Worm (Caenorhabditis elegans): ENCODE data around the gene cri-2.

cri-2 gene

ce11 chrV:8171688-8172087 lies 29.9 kb upstream of the cri-2 start:
- TF ChIP-seq cog-1 (tag; optimal IDR thresholded peaks at IDR 0.05) (no peak), ref-1 (GFP tag; conservative IDR thresholded peaks at IDR 0.05) (no peak), med-1 (GFP tag; optimal IDR thresholded peaks at IDR 0.05; ENCODE audit: insufficient read depth) (no peak), ztf-23 (GFP tag; IDR thresholded peaks at IDR 0.05) (no peak), flt-1 (GFP tag; IDR thresholded peaks at IDR 0.05) (no peak), T22C8.4 (GFP tag; IDR thresholded peaks at IDR 0.05) (no peak), ztf-29 (GFP tag; IDR thresholded peaks at IDR 0.05) (no peak), tab-1 (GFP tag; IDR thresholded peaks at IDR 0.05) (no peak), klf-2 (GFP tag; conservative IDR thresholded peaks at IDR 0.05) (no peak)

DNA sequence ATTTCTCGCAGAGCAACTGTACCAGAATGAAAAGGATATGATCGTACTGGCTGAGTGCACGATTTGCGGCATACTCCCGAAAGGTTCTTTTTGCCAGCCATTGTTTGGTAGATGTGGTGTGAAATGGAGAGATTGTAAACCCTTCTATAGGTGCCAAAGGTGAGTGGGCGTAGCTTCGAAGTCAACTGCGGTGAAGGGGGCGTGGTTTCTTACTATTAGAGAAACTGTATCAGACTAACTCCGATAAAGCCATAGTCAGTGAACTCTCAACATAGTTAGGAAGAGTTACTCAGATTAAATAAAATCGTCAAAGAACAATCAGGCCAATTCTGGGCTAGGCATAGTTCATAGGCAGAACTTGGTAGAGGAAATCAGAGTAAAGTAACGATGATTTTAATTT lies 24.3 kb upstream of the cri-2 start, which contains the start of gene F20D6.9:
Gene F20D6.9, minus strand, starts transcription at position 101 of the 400 bp plus-strand sequence.
- TF ChIP-seq med-1 (GFP tag; optimal IDR thresholded peaks at IDR 0.05; ENCODE audit: insufficient read depth): no peak
- no peak for TF ChIP-seq T22C8.4 (GFP tag; IDR thresholded peaks at IDR 0.05)
- TF ChIP-seq ref-1 (GFP tag; conservative IDR thresholded peaks at IDR 0.05): no peak
- no peak for TF ChIP-seq ztf-23 (GFP tag; IDR thresholded peaks at IDR 0.05)
- TF ChIP-seq cog-1 (tag; optimal IDR thresholded peaks at IDR 0.05): no peak
- no peak for TF ChIP-seq tab-1 (GFP tag; IDR thresholded peaks at IDR 0.05)
- TF ChIP-seq ztf-29 (GFP tag; IDR thresholded peaks at IDR 0.05): no peak
- TF ChIP-seq flt-1 (GFP tag; IDR thresholded peaks at IDR 0.05): no peak
- no peak for TF ChIP-seq klf-2 (GFP tag; conservative IDR thresholded peaks at IDR 0.05)

ce11 chrV:8178279-8178678 lies 23.3 kb upstream of the cri-2 start:
- TF ChIP-seq ztf-23 (GFP tag; IDR thresholded peaks at IDR 0.05) (no peak), ztf-29 (GFP tag; IDR thresholded peaks at IDR 0.05) (no peak), med-1 (GFP tag; optimal IDR thresholded peaks at IDR 0.05; ENCODE audit: insufficient read depth) (no peak), cog-1 (tag; optimal IDR thresholded peaks at IDR 0.05) (no peak), klf-2 (GFP tag; conservative IDR thresholded peaks at IDR 0.05) (no peak), T22C8.4 (GFP tag; IDR thresholded peaks at IDR 0.05) (no peak), tab-1 (GFP tag; IDR thresholded peaks at IDR 0.05) (no peak), flt-1 (GFP tag; IDR thresholded peaks at IDR 0.05) (no peak), ref-1 (GFP tag; conservative IDR thresholded peaks at IDR 0.05) (no peak)

DNA sequence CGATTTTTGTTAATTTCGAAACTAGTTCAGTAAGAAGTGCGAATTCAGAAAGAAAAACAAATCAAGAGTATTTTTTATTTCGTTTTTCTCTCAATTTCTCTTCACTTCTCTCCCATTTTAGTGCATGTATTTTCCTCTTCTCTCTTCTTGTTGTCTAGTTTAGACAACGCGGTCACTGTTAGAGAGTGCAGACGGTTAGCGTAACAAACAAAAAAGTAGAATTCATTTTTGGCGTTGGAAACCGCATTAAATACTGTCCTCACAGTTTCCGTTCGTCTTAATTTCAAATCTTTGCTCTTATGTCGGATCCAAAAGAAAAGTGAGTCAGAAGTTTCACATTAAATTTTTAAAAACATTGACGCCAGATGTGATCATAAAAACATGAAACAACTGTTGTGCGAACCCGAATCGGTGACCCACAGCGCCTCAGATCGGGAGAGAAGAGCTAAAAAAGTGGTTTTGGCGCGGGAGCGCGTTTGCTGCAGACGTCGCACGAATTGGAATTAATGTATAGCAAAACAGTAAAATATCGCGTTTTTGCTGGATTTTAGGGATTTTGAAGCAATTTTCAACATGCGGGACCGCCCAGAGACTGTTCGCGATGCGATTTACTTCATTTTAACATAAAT lies 22.6 kb upstream of the cri-2 start, which contains the start of gene srp-7:
Gene srp-7, plus strand, starts transcription at position 213 of the 629 bp plus-strand sequence.
- TF ChIP-seq cog-1 (tag; optimal IDR thresholded peaks at IDR 0.05) (no peak), ztf-29 (GFP tag; IDR thresholded peaks at IDR 0.05) (no peak), med-1 (GFP tag; optimal IDR thresholded peaks at IDR 0.05; ENCODE audit: insufficient read depth) (no peak), T22C8.4 (GFP tag; IDR thresholded peaks at IDR 0.05) (no peak), klf-2 (GFP tag; conservative IDR thresholded peaks at IDR 0.05) (no peak), tab-1 (GFP tag; IDR thresholded peaks at IDR 0.05) (no peak), flt-1 (GFP tag; IDR thresholded peaks at IDR 0.05) (no peak), ztf-23 (GFP tag; IDR thresholded peaks at IDR 0.05) (no peak), ref-1 (GFP tag; conservative IDR thresholded peaks at IDR 0.05) (no peak)

- no peak for TF ChIP-seq cog-1 (tag; optimal IDR thresholded peaks at IDR 0.05)
- TF ChIP-seq klf-2 (GFP tag; conservative IDR thresholded peaks at IDR 0.05): no peak
- no peak for TF ChIP-seq ztf-29 (GFP tag; IDR thresholded peaks at IDR 0.05)
These were observed 18.2 kb upstream of the cri-2 start, which contains the start of gene srp-8 for ce11 chrV:8183384-8183783. srp-8 (plus strand) TSS chrV:8183684.

DNA sequence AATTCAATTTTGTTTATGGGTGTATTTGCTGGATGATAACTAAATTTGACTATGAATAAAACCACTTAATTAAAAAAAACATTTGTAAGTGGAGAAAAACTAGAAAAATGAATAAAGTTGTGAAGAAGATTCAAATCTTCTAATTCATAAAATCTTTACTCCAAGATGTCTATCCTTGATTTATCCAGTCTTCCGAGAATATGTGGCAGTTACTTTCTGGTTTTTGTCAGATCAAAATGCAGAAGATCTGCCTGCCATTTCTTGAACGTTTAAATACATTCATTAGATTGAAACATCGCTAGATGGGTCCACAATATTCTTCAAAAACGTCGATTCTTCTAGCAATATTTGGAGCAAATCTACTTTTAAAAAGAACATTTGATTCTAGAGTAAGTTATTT lies 15.9 kb upstream of the cri-2 start, which contains the start of gene F20D6.2:
Gene F20D6.2, plus strand, starts transcription at position 301 of the 400 bp plus-strand sequence.
- TF ChIP-seq ztf-29 (GFP tag; IDR thresholded peaks at IDR 0.05) (no peak), klf-2 (GFP tag; conservative IDR thresholded peaks at IDR 0.05) (no peak), flt-1 (GFP tag; IDR thresholded peaks at IDR 0.05) (no peak), ref-1 (GFP tag; conservative IDR thresholded peaks at IDR 0.05) (no peak), ztf-23 (GFP tag; IDR thresholded peaks at IDR 0.05) (no peak), tab-1 (GFP tag; IDR thresholded peaks at IDR 0.05) (no peak), T22C8.4 (GFP tag; IDR thresholded peaks at IDR 0.05) (no peak), cog-1 (tag; optimal IDR thresholded peaks at IDR 0.05) (no peak), med-1 (GFP tag; optimal IDR thresholded peaks at IDR 0.05; ENCODE audit: insufficient read depth) (no peak)

ce11 chrV:8188421-8188820 lies 13.2 kb upstream of the cri-2 start, which contains the start of gene F20D6.15:
F20D6.15 (minus strand) TSS chrV:8188467.
- TF ChIP-seq ref-1 (GFP tag; conservative IDR thresholded peaks at IDR 0.05) (no peak), T22C8.4 (GFP tag; IDR thresholded peaks at IDR 0.05) (no peak), cog-1 (tag; optimal IDR thresholded peaks at IDR 0.05) (no peak), klf-2 (GFP tag; conservative IDR thresholded peaks at IDR 0.05) (no peak), tab-1 (GFP tag; IDR thresholded peaks at IDR 0.05) (no peak), ztf-23 (GFP tag; IDR thresholded peaks at IDR 0.05) (no peak), ztf-29 (GFP tag; IDR thresholded peaks at IDR 0.05) (no peak), med-1 (GFP tag; optimal IDR thresholded peaks at IDR 0.05; ENCODE audit: insufficient read depth) (no peak), flt-1 (GFP tag; IDR thresholded peaks at IDR 0.05) (no peak)

ce11 chrV:8190016-8190415 lies 11.6 kb upstream of the cri-2 start, which contains the start of gene F20D6.12:
F20D6.12 (minus strand) TSS chrV:8190116.
- no peak for TF ChIP-seq cog-1 (tag; optimal IDR thresholded peaks at IDR 0.05)
- TF ChIP-seq flt-1 (GFP tag; IDR thresholded peaks at IDR 0.05): no peak
- no peak for TF ChIP-seq ref-1 (GFP tag; conservative IDR thresholded peaks at IDR 0.05)
- no peak for TF ChIP-seq med-1 (GFP tag; optimal IDR thresholded peaks at IDR 0.05; ENCODE audit: insufficient read depth)
- no peak for TF ChIP-seq ztf-29 (GFP tag; IDR thresholded peaks at IDR 0.05)

DNA sequence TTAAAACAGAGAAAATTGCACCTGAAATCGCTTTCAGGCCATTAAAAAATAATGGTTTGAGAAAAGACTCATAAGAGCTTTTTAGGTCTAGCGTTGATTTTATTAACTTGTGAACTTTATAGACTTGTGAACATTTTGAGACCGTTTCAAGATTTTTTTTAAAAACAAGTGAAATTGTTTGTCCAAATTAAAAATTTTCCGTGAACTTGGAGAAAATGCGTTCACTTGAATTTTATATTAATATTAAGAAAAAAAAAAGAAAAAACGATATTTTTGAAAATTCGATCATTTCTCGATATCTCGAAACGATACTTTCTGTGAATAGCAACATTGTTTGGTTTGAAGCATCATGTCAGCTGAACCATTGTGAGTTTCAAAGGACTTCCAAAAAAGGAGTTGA lies 11.2 kb upstream of the cri-2 start, which contains the start of gene F20D6.1:
Gene F20D6.1, plus strand, starts transcription at position 301 of the 400 bp plus-strand sequence.
- no peak for TF ChIP-seq tab-1 (GFP tag; IDR thresholded peaks at IDR 0.05)
- TF ChIP-seq klf-2 (GFP tag; conservative IDR thresholded peaks at IDR 0.05): no peak
- no peak for TF ChIP-seq T22C8.4 (GFP tag; IDR thresholded peaks at IDR 0.05)
- TF ChIP-seq ztf-23 (GFP tag; IDR thresholded peaks at IDR 0.05): no peak
- no peak for TF ChIP-seq ref-1 (GFP tag; conservative IDR thresholded peaks at IDR 0.05)
- no peak for TF ChIP-seq med-1 (GFP tag; optimal IDR thresholded peaks at IDR 0.05; ENCODE audit: insufficient read depth)
- TF ChIP-seq ztf-29 (GFP tag; IDR thresholded peaks at IDR 0.05): no peak
- no peak for TF ChIP-seq flt-1 (GFP tag; IDR thresholded peaks at IDR 0.05)
- TF ChIP-seq cog-1 (tag; optimal IDR thresholded peaks at IDR 0.05): no peak

Measured in whole organism, midembryonic.